Fruit fly (Drosophila melanogaster): ENCODE measurements around the gene CG32817.

The CG32817 gene

dm6 chrX:520215-520861, 41.5 kb downstream of the CG32817 start:
- no peak for TF ChIP-seq CG17801 (GFP tag; optimal IDR thresholded peaks at IDR 0.05; ENCODE audit: partially characterized antibody)

- no peak for TF ChIP-seq CG17801 (GFP tag; optimal IDR thresholded peaks at IDR 0.05; ENCODE audit: partially characterized antibody)
Measured at dm6 chrX:521683-522082, 42.8 kb downstream of the CG32817 start.

- TF ChIP-seq CG17801 (GFP tag; optimal IDR thresholded peaks at IDR 0.05; ENCODE audit: partially characterized antibody), result peak; percentile 81
Measured at dm6 chrX:522357-523043, 43.6 kb downstream of the CG32817 start.

dm6 chrX:523179-523851, 44.4 kb downstream of the CG32817 start, which contains the start of gene elav:
TSS of gene elav (minus strand) at chrX:523226.
- TF ChIP-seq CG17801 (GFP tag; optimal IDR thresholded peaks at IDR 0.05; ENCODE audit: partially characterized antibody), result peak; percentile 99

dm6 chrX:524331-524730, 45.5 kb downstream of the CG32817 start:
- TF ChIP-seq CG17801 (GFP tag; optimal IDR thresholded peaks at IDR 0.05; ENCODE audit: partially characterized antibody), result no peak

- TF ChIP-seq CG17801 (GFP tag; optimal IDR thresholded peaks at IDR 0.05; ENCODE audit: partially characterized antibody), result no peak
Measured at dm6 chrX:525610-526009, 46.7 kb downstream of the CG32817 start.

dm6 chrX:526479-527071, 47.7 kb downstream of the CG32817 start:
- TF ChIP-seq CG17801 (GFP tag; optimal IDR thresholded peaks at IDR 0.05; ENCODE audit: partially characterized antibody), result no peak
